Fruit fly (Drosophila melanogaster) whole organism, embryonic: ENCODE data around the gene CG31174.

Experiments used
- Blimp-1 ChIP-seq: fragments of 200-800 bp; sonication (Bioruptor generic); optimal IDR thresholded peaks from 3 replicates; lab custom pipeline; 2018; ENCODE audit warnings: missing biosample characterization, missing genetic modification characterization, mild to moderate bottlenecking, moderate library complexity, missing genetic modification reagents
- CG10462 ChIP-seq: fragments of 200-800 bp; sonication (Bioruptor generic); optimal IDR thresholded peaks from 2 replicates; lab custom pipeline; 2016; ENCODE audit warnings: missing biosample characterization, missing genetic modification characterization
- CG12219 ChIP-seq: fragments of 200-800 bp; sonication (Bioruptor generic); optimal IDR thresholded peaks from 3 replicates; lab custom pipeline; 2018; ENCODE audit warnings: missing biosample characterization, mild to moderate bottlenecking, missing genetic modification characterization
- CG13624 ChIP-seq: fragments of 200-800 bp; sonication (Bioruptor generic); optimal IDR thresholded peaks from 2 replicates; lab custom pipeline; 2016; ENCODE audit warnings: missing biosample characterization, missing genetic modification characterization
- CG14050 ChIP-seq: fragments of 200-800 bp; sonication (Bioruptor generic); IDR thresholded peaks from 3 replicates; pipeline ENCODE4 v1.3.6; 2022; ENCODE audit warnings: missing biosample characterization, missing genetic modification characterization
- CG14667 ChIP-seq: fragments of 200-800 bp; sonication (Bioruptor generic); IDR thresholded peaks from 2 replicates; pipeline ENCODE4 v1.3.6; 2022; ENCODE audit warnings: missing biosample characterization, missing genetic modification characterization
- CG14710 ChIP-seq: fragments of 200-800 bp; sonication (Bioruptor generic); optimal IDR thresholded peaks from 3 replicates; lab custom pipeline; 2019; ENCODE audit warnings: missing biosample characterization, mild to moderate bottlenecking, missing genetic modification characterization, moderate library complexity
- CG14965 ChIP-seq: fragments of 200-800 bp; sonication (Bioruptor generic); optimal IDR thresholded peaks from 2 replicates; lab custom pipeline; 2016; ENCODE audit warnings: missing biosample characterization, missing genetic modification characterization, borderline replicate concordance
- CG17186 ChIP-seq: fragments of 200-800 bp; sonication (Bioruptor generic); optimal IDR thresholded peaks from 3 replicates; lab custom pipeline; 2017; ENCODE audit warnings: missing biosample characterization, missing genetic modification reagents, missing genetic modification characterization
- CG2678 ChIP-seq: fragments of 200-800 bp; sonication (Bioruptor generic); optimal IDR thresholded peaks from 3 replicates; lab custom pipeline; 2019; ENCODE audit warnings: missing biosample characterization, mild to moderate bottlenecking, missing genetic modification characterization, moderate library complexity
- CG30431 ChIP-seq: fragments of 200-800 bp; sonication (Bioruptor generic); optimal IDR thresholded peaks from 2 replicates; lab custom pipeline; 2017; ENCODE audit warnings: missing biosample characterization, missing genetic modification characterization
- CG31365 ChIP-seq: fragments of 200-800 bp; sonication (Bioruptor generic); optimal IDR thresholded peaks from 2 replicates; lab custom pipeline; 2018; ENCODE audit warnings: missing biosample characterization, mild to moderate bottlenecking, missing genetic modification characterization
- CG32772 ChIP-seq: fragments of 200-800 bp; sonication (Bioruptor generic); IDR thresholded peaks from 2 replicates; pipeline ENCODE4 v1.3.6; 2022; ENCODE audit warnings: missing biosample characterization, missing genetic modification characterization
- CG3407 ChIP-seq: fragments of 200-800 bp; sonication (Bioruptor generic); optimal IDR thresholded peaks from 2 replicates; lab custom pipeline; 2018; ENCODE audit warnings: missing biosample characterization, mild to moderate bottlenecking, missing genetic modification characterization
- CG34376 ChIP-seq: fragments of 200-800 bp; sonication (Bioruptor generic); optimal IDR thresholded peaks from 2 replicates; lab custom pipeline; 2018; ENCODE audit warnings: missing biosample characterization, mild to moderate bottlenecking, missing genetic modification characterization
- CG6175 ChIP-seq: fragments of 200-800 bp; sonication (Bioruptor generic); IDR thresholded peaks from 3 replicates; pipeline ENCODE4 v1.3.6; 2022; ENCODE audit warnings: missing biosample characterization, missing genetic modification characterization
- Dip2 ChIP-seq: fragments of 200-800 bp; sonication (Bioruptor generic); IDR thresholded peaks from 2 replicates; pipeline ENCODE4 v1.3.6; 2022; ENCODE audit warnings: missing biosample characterization, missing genetic modification characterization
- Doc3 ChIP-seq: fragments of 200-800 bp; sonication (Bioruptor generic); IDR thresholded peaks from 3 replicates; pipeline ENCODE4 v1.3.6; 2022; ENCODE audit warnings: missing biosample characterization, missing genetic modification characterization; ENCODE audit not compliant: partially characterized antibody
- E2f1 ChIP-seq: fragments of 200-800 bp; sonication (Bioruptor generic); IDR thresholded peaks from 2 replicates; pipeline ENCODE4 v1.3.6; 2022; ENCODE audit warnings: missing biosample characterization, missing genetic modification characterization
- ERR ChIP-seq: fragments of 200-800 bp; sonication (Bioruptor generic); optimal IDR thresholded peaks from 2 replicates; lab custom pipeline; 2016; ENCODE audit warnings: missing biosample characterization, missing genetic modification characterization
- HLHmδ ChIP-seq: fragments of 200-800 bp; sonication (Bioruptor generic); optimal IDR thresholded peaks from 2 replicates; lab custom pipeline; 2018; ENCODE audit warnings: missing biosample characterization, mild to moderate bottlenecking, missing genetic modification characterization, moderate library complexity
- Hr78 ChIP-seq, 2 experiments: fragments of 200-800 bp in 1 of 2; fragments of >200 bp in 1 of 2; sonication (Bioruptor generic) in 1 of 2; optimal IDR thresholded peaks; 2 replicates each; lab custom pipeline; 2017 to 2019; ENCODE audit warnings: missing biosample characterization in 2 of 2, missing genetic modification characterization in 2 of 2, mild to moderate bottlenecking in 1 of 2, moderate library complexity in 1 of 2
- Lpt ChIP-seq: fragments of >200 bp; optimal IDR thresholded peaks from 2 replicates; lab custom pipeline; 2018; ENCODE audit warnings: missing biosample characterization, missing genetic modification characterization
- Med ChIP-seq: fragments of 200-800 bp; sonication (Bioruptor generic); peaks from one replicate; lab custom pipeline; 2016; ENCODE audit warnings: missing biosample characterization, missing genetic modification characterization, mild to moderate bottlenecking, inconsistent platforms, moderate library complexity
- Optix ChIP-seq: fragments of 200-800 bp; sonication (Bioruptor generic); IDR thresholded peaks from 3 replicates; pipeline ENCODE4 v1.3.6; 2022; ENCODE audit warnings: missing biosample characterization, missing genetic modification characterization
- Sox100B ChIP-seq: fragments of 200-800 bp; sonication (Bioruptor generic); optimal IDR thresholded peaks from 3 replicates; lab custom pipeline; 2018; ENCODE audit warnings: missing biosample characterization, mild to moderate bottlenecking, missing genetic modification characterization
- ara ChIP-seq: fragments of 200-800 bp; sonication (Bioruptor generic); IDR thresholded peaks from 2 replicates; pipeline ENCODE4 v1.3.6; 2022; ENCODE audit warnings: missing biosample characterization, missing genetic modification characterization
- ci ChIP-seq: fragments of 200-800 bp; sonication (Bioruptor generic); IDR thresholded peaks from 3 replicates; pipeline ENCODE4 v1.3.6; 2022; ENCODE audit warnings: missing biosample characterization, missing genetic modification characterization
- corto ChIP-seq: fragments of 200-800 bp; sonication (Bioruptor generic); optimal IDR thresholded peaks from 2 replicates; lab custom pipeline; 2016; ENCODE audit warnings: missing biosample characterization, mild to moderate bottlenecking, missing genetic modification characterization, moderate library complexity
- da ChIP-seq: fragments of 200-800 bp; sonication (Bioruptor generic); optimal IDR thresholded peaks from 2 replicates; lab custom pipeline; 2016; ENCODE audit warnings: missing biosample characterization, missing genetic modification characterization
- dmrt11E ChIP-seq: fragments of 200-800 bp; sonication (Bioruptor generic); optimal IDR thresholded peaks from 3 replicates; lab custom pipeline; 2018; ENCODE audit warnings: missing biosample characterization, mild to moderate bottlenecking, missing genetic modification characterization, moderate library complexity
- dmrt99B ChIP-seq: fragments of 200-800 bp; sonication (Bioruptor generic); optimal IDR thresholded peaks from 2 replicates; lab custom pipeline; 2018; ENCODE audit warnings: missing biosample characterization, mild to moderate bottlenecking, missing genetic modification characterization, moderate library complexity
- gce ChIP-seq: fragments of 200-800 bp; sonication (Bioruptor generic); IDR thresholded peaks from 3 replicates; pipeline ENCODE4 v1.3.6; 2022; ENCODE audit warnings: missing biosample characterization, missing genetic modification characterization
- gem ChIP-seq: fragments of 200-800 bp; sonication (Bioruptor generic); optimal IDR thresholded peaks from 2 replicates; lab custom pipeline; 2019; ENCODE audit warnings: missing biosample characterization, mild to moderate bottlenecking, missing genetic modification characterization, moderate library complexity
- grn ChIP-seq: fragments of 200-800 bp; sonication (Bioruptor generic); optimal IDR thresholded peaks from 3 replicates; lab custom pipeline; 2017; ENCODE audit warnings: missing biosample characterization, missing genetic modification characterization
- gro ChIP-seq: fragments of 200-800 bp; sonication (Bioruptor generic); optimal IDR thresholded peaks from 2 replicates; lab custom pipeline; 2016; ENCODE audit warnings: missing biosample characterization, missing genetic modification characterization
- kni ChIP-seq: fragments of 200-800 bp; sonication (Bioruptor generic); optimal IDR thresholded peaks from 3 replicates; lab custom pipeline; 2017; ENCODE audit warnings: mild to moderate bottlenecking, missing biosample characterization, missing genetic modification reagents, missing genetic modification characterization
- lab ChIP-seq: fragments of 200-800 bp; sonication (Bioruptor generic); optimal IDR thresholded peaks from 3 replicates; lab custom pipeline; 2017; ENCODE audit warnings: missing biosample characterization, missing genetic modification characterization, mild to moderate bottlenecking, moderate library complexity, missing genetic modification reagents
- lola ChIP-seq, 3 experiments: fragments of >200 bp in 2 of 3; fragments of 200-800 bp in 1 of 3; sonication (Bioruptor generic) in 1 of 3; optimal IDR thresholded peaks; 2 replicates each; lab custom pipeline; 2017 to 2019; ENCODE audit warnings: missing biosample characterization in 3 of 3, missing genetic modification characterization in 3 of 3, mild to moderate bottlenecking in 1 of 3, moderate library complexity in 1 of 3
- nmo ChIP-seq: fragments of 200-800 bp; sonication (Bioruptor generic); optimal IDR thresholded peaks from 2 replicates; lab custom pipeline; 2018; ENCODE audit warnings: missing biosample characterization, mild to moderate bottlenecking, missing genetic modification characterization, moderate library complexity
- onecut ChIP-seq: fragments of 200-800 bp; sonication (Bioruptor generic); IDR thresholded peaks from 2 replicates; pipeline ENCODE4 v1.3.6; 2022; ENCODE audit warnings: missing biosample characterization, missing genetic modification characterization
- otp ChIP-seq: fragments of 200-800 bp; sonication (Bioruptor generic); IDR thresholded peaks from 3 replicates; pipeline ENCODE4, ENCODE4 v1.3.6; 2022; ENCODE audit warnings: missing biosample characterization, missing genetic modification characterization
- rib ChIP-seq: fragments of 200-800 bp; sonication (Bioruptor generic); IDR thresholded peaks from 2 replicates; pipeline ENCODE4 v1.3.6; 2022; ENCODE audit warnings: missing biosample characterization, missing genetic modification characterization
- row ChIP-seq: fragments of 200-800 bp; sonication (Bioruptor generic); IDR thresholded peaks from 3 replicates; pipeline ENCODE4 v1.3.6; 2022; ENCODE audit warnings: missing biosample characterization, missing genetic modification characterization
- sc ChIP-seq, 3 experiments: fragments of >200 bp in 2 of 3; fragments of 200-800 bp in 1 of 3; sonication (Bioruptor generic) in 1 of 3; optimal IDR thresholded peaks; 2 replicates in 2 of 3; 3 replicates in 1 of 3; lab custom pipeline; 2017; ENCODE audit warnings: mild to moderate bottlenecking in 1 of 3, missing biosample characterization in 1 of 3, missing genetic modification characterization in 1 of 3, missing genetic modification reagents in 1 of 3
- sd ChIP-seq: fragments of 200-800 bp; sonication (Bioruptor generic); optimal IDR thresholded peaks from 3 replicates; lab custom pipeline; 2018; ENCODE audit warnings: missing biosample characterization, mild to moderate bottlenecking, missing genetic modification characterization, moderate library complexity
- sens ChIP-seq: fragments of 200-800 bp; sonication (Bioruptor generic); peaks from one replicate; lab custom pipeline; 2016; ENCODE audit warnings: missing biosample characterization, missing genetic modification characterization
- sr ChIP-seq: fragments of 200-800 bp; sonication (Bioruptor generic); IDR thresholded peaks from 3 replicates; pipeline ENCODE4 v1.3.6; 2022; ENCODE audit warnings: missing biosample characterization, missing genetic modification characterization

CG31174 gene

DNA sequence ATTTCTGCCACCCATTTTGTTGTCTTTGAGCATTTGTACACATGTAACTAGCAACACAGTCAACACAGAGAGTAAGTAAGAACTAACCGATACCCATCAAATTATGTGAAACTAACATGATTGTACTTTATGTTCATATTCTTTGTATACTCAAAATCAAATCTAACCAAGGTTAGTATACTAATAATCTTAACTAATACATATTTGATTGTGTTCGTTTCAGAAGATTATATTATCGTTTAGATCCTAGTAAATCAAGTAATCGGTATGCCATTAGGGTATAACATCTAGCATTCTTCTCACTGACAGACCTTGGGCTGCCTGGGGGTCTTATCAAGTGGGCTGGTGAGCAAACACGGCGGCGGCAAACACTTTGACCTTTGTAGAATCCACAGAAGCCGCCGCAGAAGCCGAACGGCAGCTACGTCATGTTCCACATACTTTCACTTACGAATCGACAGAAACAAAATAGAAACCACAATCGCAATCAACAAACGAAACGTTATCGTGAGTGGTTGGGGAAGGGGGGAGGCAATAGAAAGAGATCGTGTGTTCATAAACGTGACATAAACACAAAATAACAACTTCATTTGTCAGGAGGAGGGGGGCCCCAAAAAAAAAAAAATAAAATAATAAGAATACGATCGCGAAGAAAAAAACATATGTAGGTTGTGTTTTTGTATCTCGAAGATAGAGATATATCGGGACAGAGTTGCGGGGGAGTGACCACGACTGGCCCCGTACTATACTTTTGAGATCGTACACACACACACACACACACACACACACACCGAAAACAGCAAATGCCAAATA lies 33.7 kb downstream of the CG31174 start (continued):
- TF ChIP-seq CG10462 (GFP tag; lab: Kevin White, UChicago) (no peak), ara (GFP tag; lab: Robert Waterston, UW) (no peak), Doc3 (no peak), CG17186 (GFP tag; lab: Kevin White, UChicago) (no peak), da (GFP tag; lab: Kevin White, UChicago) (no peak), Hr78 (GFP tag; optimal IDR thresholded peaks at IDR 0.05; lab: Kevin White, UChicago) (peak in 1 of 2 experiments; percentile 88), gro (no peak), sr (GFP tag; lab: Robert Waterston, UW) (peak; percentile 64; the same call in 1 of the 3 replicates), CG34376 (GFP tag; lab: Kevin White, UChicago) (no peak), Dip2 (GFP tag; lab: Robert Waterston, UW) (no peak), otp (GFP tag; lab: Robert Waterston, UW) (peak; percentile 23; the same call in 1 of the 3 replicates), sens (peak; percentile 91), gce (GFP tag; lab: Robert Waterston, UW) (0 out of 3 replicates have a peak, but pooled peaks have one; percentile 10), dmrt99B (tag; lab: Kevin White, UChicago) (peak; percentile 12), CG3407 (GFP tag; lab: Kevin White, UChicago) (peak; percentile 7), corto (GFP tag; lab: Kevin White, UChicago) (no peak), ERR (GFP tag; lab: Kevin White, UChicago) (no peak), CG2678 (tag; lab: Kevin White, UChicago) (peak; percentile 0), sd (peak; percentile 35), sc (optimal IDR thresholded peaks at IDR 0.05; lab: Kevin White, UChicago) (no peak), sc (GFP tag; optimal IDR thresholded peaks at IDR 0.05; lab: Kevin White, UChicago) (peak; percentile 16), grn (GFP tag; lab: Kevin White, UChicago) (peak; percentile 66), gem (tag; lab: Kevin White, UChicago) (peak; percentile 24), HLHmδ (no peak), lola (GFP tag; optimal IDR thresholded peaks at IDR 0.05; lab: Kevin White, UChicago) (peak in 1 of 3 experiments; percentile 63), kni (GFP tag; lab: Kevin White, UChicago) (peak; percentile 9), CG30431 (GFP tag; lab: Kevin White, UChicago) (no peak), nmo (GFP tag; lab: Kevin White, UChicago) (peak; percentile 14), CG13624 (GFP tag; lab: Kevin White, UChicago) (no peak), rib (GFP tag; lab: Robert Waterston, UW) (0 out of 2 replicates have a peak, but pooled peaks have one; percentile 40), CG12219 (GFP tag; lab: Kevin White, UChicago) (peak; percentile 9), Sox100B (GFP tag; lab: Kevin White, UChicago) (no peak), CG14050 (GFP tag; lab: Robert Waterston, UW) (no peak), onecut (GFP tag; lab: Robert Waterston, UW) (no peak), ci (GFP tag; lab: Robert Waterston, UW) (0 out of 3 replicates have a peak, but pooled peaks have one; percentile 8), dmrt11E (peak; percentile 65), E2f1 (GFP tag; lab: Robert Waterston, UW) (no peak), Optix (GFP tag; lab: Robert Waterston, UW) (no peak), Lpt (no peak), Blimp-1 (GFP tag; lab: Kevin White, UChicago) (peak; percentile 85), CG6175 (GFP tag; lab: Robert Waterston, UW) (no peak), CG32772 (peak; percentile 25; the same call in 1 of the 2 replicates), lab (GFP tag; lab: Kevin White, UChicago) (no peak), CG14710 (tag; lab: Kevin White, UChicago) (peak; percentile 11), CG14965 (no peak), Med (GFP tag; lab: Kevin White, UChicago) (peak; percentile 30), CG14667 (GFP tag; lab: Robert Waterston, UW) (no peak), row (GFP tag; lab: Robert Waterston, UW) (peak; percentile 46; the same call in 2 of the 3 replicates), CG31365 (tag; lab: Kevin White, UChicago) (no peak)
